Worm (Caenorhabditis elegans): ENCODE measurements around the gene vpat-1.
A peak's percentile ranks its signal among the peaks of the same experiment; 100 is the strongest.

The vpat-1 gene

ce11 chrX:1060705-1061104 is 14.7 kb upstream of the vpat-1 start:
- TF ChIP-seq pha-4 (tag; optimal IDR thresholded peaks at IDR 0.05) (no peak), ces-1 (GFP tag; optimal IDR thresholded peaks at IDR 0.05) (peak; percentile 64)

ce11 chrX:1057821-1058377 is 11.9 kb upstream of the vpat-1 start:
- TF ChIP-seq M03D4.4 (tag; optimal IDR thresholded peaks at IDR 0.05): no peak
- TF ChIP-seq ces-1 (GFP tag; optimal IDR thresholded peaks at IDR 0.05): peak; percentile 95
- TF ChIP-seq nhr-2 (tag; optimal IDR thresholded peaks at IDR 0.05): no peak

DNA sequence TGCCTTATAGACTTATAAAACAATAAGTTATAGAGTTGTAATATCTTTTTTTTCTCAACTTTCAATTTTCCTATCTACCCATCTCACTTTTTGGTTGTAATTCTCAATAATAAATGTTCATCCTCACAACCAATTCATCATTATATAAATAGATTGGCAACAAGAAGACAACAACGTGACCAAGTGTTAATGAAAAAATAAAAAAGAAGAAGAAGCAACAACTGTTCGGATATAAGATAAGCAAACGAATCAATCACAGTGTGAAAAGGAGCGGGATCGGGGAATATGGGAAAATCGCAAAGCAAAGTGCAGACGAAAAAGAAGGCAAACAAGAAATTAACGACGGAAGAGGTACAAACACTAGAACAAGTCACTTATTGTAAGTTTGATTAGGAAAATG is 7.9 kb upstream of the vpat-1 start, which contains the start of gene ncs-3:
ncs-3 (plus strand) TSS at position 153 of the 400 bp plus-strand sequence.
- TF ChIP-seq bed-3 (GFP tag; optimal IDR thresholded peaks at IDR 0.05) (no peak), hlh-1 (tag; optimal IDR thresholded peaks at IDR 0.05) (peak; percentile 36), nhr-76 (tag; optimal IDR thresholded peaks at IDR 0.05) (no peak), nhr-237 (tag; optimal IDR thresholded peaks at IDR 0.05) (no peak), M03D4.4 (tag; optimal IDR thresholded peaks at IDR 0.05) (no peak), unc-120 (tag; optimal IDR thresholded peaks at IDR 0.05; ENCODE audit: poor library complexity, severe bottlenecking) (peak; percentile 62), unc-62 (GFP tag; optimal IDR thresholded peaks at IDR 0.05) (peak; percentile 71), mep-1 (tag; optimal IDR thresholded peaks at IDR 0.05) (no peak), mls-2 (tag; optimal IDR thresholded peaks at IDR 0.05) (no peak)

DNA sequence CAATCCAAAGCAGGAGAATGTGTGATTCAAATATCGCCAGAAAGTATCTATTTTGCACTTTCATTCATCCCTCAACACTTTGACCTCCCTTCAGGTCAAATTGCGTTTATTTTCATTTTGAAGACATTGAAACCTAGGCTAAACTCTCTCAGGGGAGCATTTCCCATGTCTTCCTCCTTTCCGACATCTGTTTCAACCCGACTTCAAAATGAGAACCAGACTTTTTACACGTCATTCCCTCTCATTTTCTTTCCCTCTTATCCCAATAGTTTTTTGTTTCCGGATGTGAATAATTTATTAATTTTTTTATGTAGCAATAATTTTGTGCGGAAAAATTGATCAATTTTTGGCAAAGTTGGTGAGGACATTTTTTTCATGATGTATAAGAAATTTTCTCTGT is 7.0 kb upstream of the vpat-1 start:
- TF ChIP-seq sptf-1 (tag; optimal IDR thresholded peaks at IDR 0.05) (no peak), nhr-76 (tag; optimal IDR thresholded peaks at IDR 0.05) (no peak), ceh-39 (tag; optimal IDR thresholded peaks at IDR 0.05) (no peak), mep-1 (tag; optimal IDR thresholded peaks at IDR 0.05) (no peak), snpc-4 (tag; optimal IDR thresholded peaks at IDR 0.05) (no peak), M03D4.4 (tag; optimal IDR thresholded peaks at IDR 0.05) (no peak), ham-2 (GFP tag; optimal IDR thresholded peaks at IDR 0.05) (no peak), hlh-1 (tag; optimal IDR thresholded peaks at IDR 0.05) (no peak), unc-120 (tag; optimal IDR thresholded peaks at IDR 0.05; ENCODE audit: poor library complexity, severe bottlenecking) (no peak), sem-2 (GFP tag; optimal IDR thresholded peaks at IDR 0.05) (no peak), lsy-2 (tag; optimal IDR thresholded peaks at IDR 0.05) (no peak)

DNA sequence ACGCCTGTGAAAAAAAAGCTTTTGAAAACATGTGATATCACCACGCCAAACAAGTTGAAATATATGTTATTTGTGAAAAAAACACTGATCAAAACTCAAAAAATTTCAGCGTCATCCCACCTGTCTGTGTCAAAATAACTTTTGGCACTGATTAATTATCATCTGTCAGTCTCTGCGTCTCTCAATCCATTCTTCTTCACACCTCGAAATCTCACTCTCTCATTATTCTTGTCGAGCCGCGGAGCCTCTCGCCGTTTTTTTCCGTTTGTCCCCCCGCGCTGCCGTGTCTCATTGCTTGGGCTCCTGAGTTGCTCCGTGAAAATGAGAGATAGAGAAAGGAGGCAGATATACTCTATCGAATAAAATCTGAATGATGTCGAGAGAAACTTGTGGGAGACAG is 5.0 kb upstream of the vpat-1 start:
- TF ChIP-seq nhr-237 (tag; optimal IDR thresholded peaks at IDR 0.05): no peak
- no peak for TF ChIP-seq lin-13 (tag; optimal IDR thresholded peaks at IDR 0.05)
- peak; percentile 79 for TF ChIP-seq unc-62 (GFP tag; optimal IDR thresholded peaks at IDR 0.05)
- TF ChIP-seq unc-120 (tag; optimal IDR thresholded peaks at IDR 0.05; ENCODE audit: poor library complexity, severe bottlenecking): peak; percentile 1
- no peak for TF ChIP-seq nhr-2 (tag; optimal IDR thresholded peaks at IDR 0.05)
- TF ChIP-seq ham-2 (GFP tag; optimal IDR thresholded peaks at IDR 0.05): no peak

DNA sequence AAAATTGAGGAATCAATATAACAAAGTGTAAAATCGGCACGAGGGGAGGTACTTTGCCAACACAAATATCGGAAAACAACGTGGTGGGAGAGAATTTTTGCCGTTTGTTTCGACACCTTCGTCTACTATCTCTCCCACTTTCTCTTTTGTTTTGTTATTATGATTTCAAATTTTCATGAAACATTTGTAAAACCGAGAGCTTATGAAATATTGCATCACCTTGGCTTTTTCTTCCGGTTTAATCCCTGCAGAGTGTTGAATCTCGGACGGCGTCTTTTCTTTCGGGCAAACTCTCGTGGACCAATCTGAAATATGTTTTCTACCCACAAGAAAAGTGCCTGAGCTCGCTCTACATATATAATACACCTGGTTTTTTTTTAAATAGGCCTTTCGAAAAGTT is 1.7 kb downstream of the vpat-1 start:
- no peak for TF ChIP-seq blmp-1 (tag; optimal IDR thresholded peaks at IDR 0.05)
- TF ChIP-seq bed-3 (GFP tag; optimal IDR thresholded peaks at IDR 0.05): no peak
- no peak for TF ChIP-seq flh-1 (GFP tag; optimal IDR thresholded peaks at IDR 0.05)
- TF ChIP-seq nhr-28 (tag; optimal IDR thresholded peaks at IDR 0.05): no peak
- TF ChIP-seq lin-32 (GFP tag; optimal IDR thresholded peaks at IDR 0.05): no peak
- TF ChIP-seq ceh-43 (GFP tag; optimal IDR thresholded peaks at IDR 0.05): no peak
- no peak for TF ChIP-seq elt-3 (tag; optimal IDR thresholded peaks at IDR 0.05)
- TF ChIP-seq tbx-8 (GFP tag; optimal IDR thresholded peaks at IDR 0.05): no peak
- no peak for TF ChIP-seq cnd-1 (tag; optimal IDR thresholded peaks at IDR 0.05)
- TF ChIP-seq lsy-2 (tag; optimal IDR thresholded peaks at IDR 0.05): no peak
- no peak for TF ChIP-seq sem-2 (GFP tag; optimal IDR thresholded peaks at IDR 0.05)
- TF ChIP-seq mep-1 (tag; optimal IDR thresholded peaks at IDR 0.05): no peak
- TF ChIP-seq unc-120 (tag; optimal IDR thresholded peaks at IDR 0.05; ENCODE audit: poor library complexity, severe bottlenecking): no peak
- no peak for TF ChIP-seq mls-2 (tag; optimal IDR thresholded peaks at IDR 0.05)
- no peak for TF ChIP-seq mab-5 (tag; optimal IDR thresholded peaks at IDR 0.05)
- no peak for TF ChIP-seq nhr-76 (tag; optimal IDR thresholded peaks at IDR 0.05)
- TF ChIP-seq ztf-11 (tag; optimal IDR thresholded peaks at IDR 0.05): no peak
- no peak for TF ChIP-seq snpc-4 (tag; optimal IDR thresholded peaks at IDR 0.05)
- TF ChIP-seq ham-2 (GFP tag; optimal IDR thresholded peaks at IDR 0.05): no peak

All from whole organism, mixed stage, embryonic.